Fruit fly (Drosophila melanogaster) whole organism, embryonic: ENCODE measurements around the gene Gk2.

ENCODE experiments used
- B-H1 ChIP-seq: fragments of 200-800 bp; sonication (Bioruptor generic); IDR thresholded peaks from 3 replicates; pipeline ENCODE4 v1.3.6; 2022; ENCODE audit warnings: missing biosample characterization, missing genetic modification characterization
- CG1024 ChIP-seq: fragments of 200-800 bp; sonication (Bioruptor generic); IDR thresholded peaks from 2 replicates; pipeline ENCODE4 v1.3.6; 2022; ENCODE audit warnings: missing biosample characterization, missing genetic modification characterization
- CG11456 ChIP-seq: fragments of 200-800 bp; sonication (Bioruptor generic); IDR thresholded peaks from 3 replicates; pipeline ENCODE4 v1.3.6; 2022; ENCODE audit warnings: missing biosample characterization, missing genetic modification characterization
- CG11560 ChIP-seq: fragments of 200-800 bp; sonication (Bioruptor generic); IDR thresholded peaks from 3 replicates; pipeline ENCODE4 v1.3.6; 2022; ENCODE audit warnings: missing biosample characterization, missing genetic modification characterization
- CG1233 ChIP-seq: fragments of 200-800 bp; sonication (Bioruptor generic); optimal IDR thresholded peaks from 4 replicates; lab custom pipeline; 2018; ENCODE audit warnings: missing biosample characterization, mild to moderate bottlenecking, missing genetic modification characterization
- CG13296 ChIP-seq: fragments of 200-800 bp; sonication (Bioruptor generic); optimal IDR thresholded peaks from 3 replicates; lab custom pipeline; 2018; ENCODE audit warnings: missing biosample characterization, mild to moderate bottlenecking, missing genetic modification characterization
- CG13894 ChIP-seq: fragments of 200-800 bp; sonication (Bioruptor generic); optimal IDR thresholded peaks from 3 replicates; lab custom pipeline; 2018; ENCODE audit warnings: missing biosample characterization, mild to moderate bottlenecking, missing genetic modification characterization, moderate library complexity
- CG14441 ChIP-seq: fragments of 200-800 bp; sonication (Bioruptor generic); IDR thresholded peaks from 2 replicates; pipeline ENCODE4 v1.3.6; 2022; ENCODE audit warnings: missing biosample characterization, missing genetic modification characterization
- CG17361 ChIP-seq: fragments of 200-800 bp; sonication (Bioruptor generic); IDR thresholded peaks from 3 replicates; pipeline ENCODE4 v1.3.6; 2022; ENCODE audit warnings: missing biosample characterization, missing genetic modification characterization
- CG18262 ChIP-seq: fragments of 200-800 bp; optimal IDR thresholded peaks from 3 replicates; lab custom pipeline; 2019; ENCODE audit warnings: missing biosample characterization, mild to moderate bottlenecking, missing genetic modification characterization, moderate library complexity
- CG18619 ChIP-seq: fragments of 200-800 bp; sonication (Bioruptor generic); optimal IDR thresholded peaks from 3 replicates; lab custom pipeline; 2017; ENCODE audit warnings: missing biosample characterization, mild to moderate bottlenecking, missing genetic modification characterization
- CG30403 ChIP-seq: fragments of 200-800 bp; sonication (Bioruptor generic); optimal IDR thresholded peaks from 3 replicates; lab custom pipeline; 2016; ENCODE audit warnings: missing biosample characterization, missing genetic modification characterization
- CG30431 ChIP-seq: fragments of 200-800 bp; sonication (Bioruptor generic); optimal IDR thresholded peaks from 2 replicates; lab custom pipeline; 2017; ENCODE audit warnings: missing biosample characterization, missing genetic modification characterization
- CG31365 ChIP-seq: fragments of 200-800 bp; sonication (Bioruptor generic); optimal IDR thresholded peaks from 2 replicates; lab custom pipeline; 2018; ENCODE audit warnings: missing biosample characterization, mild to moderate bottlenecking, missing genetic modification characterization
- CG34422 ChIP-seq: fragments of 200-800 bp; sonication (Bioruptor generic); IDR thresholded peaks from 3 replicates; pipeline ENCODE4 v1.3.6; 2022; ENCODE audit warnings: missing biosample characterization, missing genetic modification characterization
- CG3726 ChIP-seq: fragments of 200-800 bp; sonication (Bioruptor generic); IDR thresholded peaks from 3 replicates; pipeline ENCODE4, ENCODE4 v1.3.6; 2022; ENCODE audit warnings: missing biosample characterization, missing genetic modification characterization
- CG3847 ChIP-seq: fragments of 200-800 bp; sonication (Bioruptor generic); IDR thresholded peaks from 2 replicates; pipeline ENCODE4 v1.3.6; 2022; ENCODE audit warnings: missing biosample characterization, missing genetic modification characterization
- CG4617 ChIP-seq: fragments of 200-800 bp; sonication (Bioruptor generic); optimal IDR thresholded peaks from 3 replicates; lab custom pipeline; 2016; ENCODE audit warnings: missing biosample characterization, missing genetic modification characterization, borderline replicate concordance
- CG4707 ChIP-seq: fragments of 200-800 bp; sonication (Bioruptor generic); optimal IDR thresholded peaks from 2 replicates; lab custom pipeline; 2018; ENCODE audit warnings: missing biosample characterization, mild to moderate bottlenecking, missing genetic modification characterization, moderate library complexity
- CG4820 ChIP-seq: fragments of 200-800 bp; sonication (Bioruptor generic); optimal IDR thresholded peaks from 3 replicates; lab custom pipeline; 2016; ENCODE audit warnings: missing biosample characterization, missing genetic modification characterization
- CG6689 ChIP-seq: fragments of 200-800 bp; sonication (Bioruptor generic); IDR thresholded peaks from 2 replicates; pipeline ENCODE4 v1.3.6; 2022; ENCODE audit warnings: missing biosample characterization, missing genetic modification characterization
- CG9727 ChIP-seq: fragments of 200-800 bp; sonication (Bioruptor generic); optimal IDR thresholded peaks from 3 replicates; lab custom pipeline; 2017; ENCODE audit warnings: missing biosample characterization, mild to moderate bottlenecking, missing genetic modification characterization
- Elba2 ChIP-seq: fragments of 200-800 bp; sonication (Bioruptor generic); optimal IDR thresholded peaks from 3 replicates; lab custom pipeline; 2016; ENCODE audit warnings: missing biosample characterization, missing genetic modification characterization
- HLH3B ChIP-seq: fragments of 200-800 bp; sonication (Bioruptor generic); IDR thresholded peaks from 2 replicates; pipeline ENCODE4 v1.3.6; 2022; ENCODE audit warnings: missing biosample characterization, missing genetic modification characterization
- HLH4C ChIP-seq: fragments of 200-800 bp; sonication (Bioruptor generic); IDR thresholded peaks from 3 replicates; pipeline ENCODE4 v1.3.6; 2022; ENCODE audit warnings: missing biosample characterization, missing genetic modification characterization; ENCODE audit not compliant: partially characterized antibody
- HLHmδ ChIP-seq: fragments of 200-800 bp; sonication (Bioruptor generic); optimal IDR thresholded peaks from 2 replicates; lab custom pipeline; 2018; ENCODE audit warnings: missing biosample characterization, mild to moderate bottlenecking, missing genetic modification characterization, moderate library complexity
- Lpt ChIP-seq: fragments of >200 bp; optimal IDR thresholded peaks from 2 replicates; lab custom pipeline; 2018; ENCODE audit warnings: missing biosample characterization, missing genetic modification characterization
- Mad ChIP-seq: fragments of 200-800 bp; sonication (Bioruptor generic); optimal IDR thresholded peaks from 2 replicates; lab custom pipeline; 2016; ENCODE audit warnings: missing biosample characterization, missing genetic modification characterization
- Myb ChIP-seq: fragments of 200-800 bp; sonication (Bioruptor generic); optimal IDR thresholded peaks from 2 replicates; lab custom pipeline; 2016; ENCODE audit warnings: missing biosample characterization, missing genetic modification characterization
- NfI ChIP-seq: fragments of 200-800 bp; sonication (Bioruptor generic); optimal IDR thresholded peaks from 3 replicates; lab custom pipeline; 2018; ENCODE audit warnings: missing biosample characterization, mild to moderate bottlenecking, missing genetic modification characterization, moderate library complexity
- Spps ChIP-seq: fragments of 200-800 bp; sonication (Bioruptor generic); optimal IDR thresholded peaks from 2 replicates; lab custom pipeline; 2018; ENCODE audit warnings: missing biosample characterization, mild to moderate bottlenecking, missing genetic modification characterization
- Stat92E ChIP-seq, 3 experiments: fragments of >200 bp in 2 of 3; fragments of 200-800 bp in 1 of 3; sonication (Bioruptor generic) in 1 of 3; optimal IDR thresholded peaks; 2 replicates each; lab custom pipeline; 2017 to 2019; ENCODE audit warnings: missing biosample characterization in 3 of 3, missing genetic modification characterization in 3 of 3, mild to moderate bottlenecking in 1 of 3, moderate library complexity in 1 of 3
- bbx ChIP-seq: fragments of 200-800 bp; sonication (Bioruptor generic); IDR thresholded peaks from 2 replicates; pipeline ENCODE4 v1.3.6; 2022; ENCODE audit warnings: missing biosample characterization, missing genetic modification characterization; ENCODE audit not compliant: partially characterized antibody
- br ChIP-seq: fragments of >200 bp; optimal IDR thresholded peaks from 2 replicates; lab custom pipeline; 2017
- da ChIP-seq: fragments of 200-800 bp; sonication (Bioruptor generic); optimal IDR thresholded peaks from 2 replicates; lab custom pipeline; 2016; ENCODE audit warnings: missing biosample characterization, missing genetic modification characterization
- eyg ChIP-seq: fragments of 200-800 bp; sonication (Bioruptor generic); optimal IDR thresholded peaks from 3 replicates; lab custom pipeline; 2016; ENCODE audit warnings: missing biosample characterization, missing genetic modification characterization
- fru ChIP-seq: fragments of >200 bp; optimal IDR thresholded peaks from 2 replicates; lab custom pipeline; 2017
- gce ChIP-seq: fragments of 200-800 bp; sonication (Bioruptor generic); IDR thresholded peaks from 3 replicates; pipeline ENCODE4 v1.3.6; 2022; ENCODE audit warnings: missing biosample characterization, missing genetic modification characterization
- ken ChIP-seq: fragments of 200-800 bp; sonication (Bioruptor generic); IDR thresholded peaks from 3 replicates; pipeline ENCODE4 v1.3.6; 2022; ENCODE audit warnings: missing biosample characterization, missing genetic modification characterization
- lbe ChIP-seq: fragments of 200-800 bp; sonication (Bioruptor generic); optimal IDR thresholded peaks from 2 replicates; lab custom pipeline; 2016; ENCODE audit warnings: missing biosample characterization, mild to moderate bottlenecking, missing genetic modification characterization
- lilli ChIP-seq: fragments of 200-800 bp; sonication (Bioruptor generic); optimal IDR thresholded peaks from 3 replicates; lab custom pipeline; 2016; ENCODE audit warnings: missing biosample characterization, missing genetic modification characterization
- lmd ChIP-seq: fragments of 200-800 bp; sonication (Bioruptor generic); IDR thresholded peaks from 2 replicates; pipeline ENCODE4 v1.3.6; 2022; ENCODE audit warnings: missing biosample characterization, missing genetic modification characterization
- nerfin-1 ChIP-seq: fragments of 200-800 bp; sonication (Bioruptor generic); optimal IDR thresholded peaks from 3 replicates; lab custom pipeline; 2019; ENCODE audit warnings: missing biosample characterization, mild to moderate bottlenecking, missing genetic modification characterization, moderate library complexity
- nom ChIP-seq: fragments of 200-800 bp; sonication (Bioruptor generic); optimal IDR thresholded peaks from 2 replicates; lab custom pipeline; 2017; ENCODE audit warnings: missing biosample characterization, missing genetic modification characterization, mild to moderate bottlenecking, moderate library complexity, missing genetic modification reagents
- pb ChIP-seq: fragments of 200-800 bp; sonication (Bioruptor generic); optimal IDR thresholded peaks from 3 replicates; lab custom pipeline; 2016; ENCODE audit warnings: missing biosample characterization, missing genetic modification characterization
- pita ChIP-seq: fragments of 200-800 bp; sonication (Bioruptor generic); optimal IDR thresholded peaks from 2 replicates; lab custom pipeline; 2017; ENCODE audit warnings: missing biosample characterization, mild to moderate bottlenecking, missing genetic modification characterization
- pnt ChIP-seq: fragments of 200-800 bp; sonication (Bioruptor generic); optimal IDR thresholded peaks from 3 replicates; lab custom pipeline; 2016; ENCODE audit warnings: missing biosample characterization, missing genetic modification characterization
- psq ChIP-seq: fragments of 200-800 bp; sonication (Bioruptor generic); optimal IDR thresholded peaks from 2 replicates; lab custom pipeline; 2017; ENCODE audit warnings: missing biosample characterization, missing genetic modification characterization
- sd ChIP-seq: fragments of 200-800 bp; sonication (Bioruptor generic); optimal IDR thresholded peaks from 3 replicates; lab custom pipeline; 2018; ENCODE audit warnings: missing biosample characterization, mild to moderate bottlenecking, missing genetic modification characterization, moderate library complexity
- sr ChIP-seq: fragments of 200-800 bp; sonication (Bioruptor generic); IDR thresholded peaks from 3 replicates; pipeline ENCODE4 v1.3.6; 2022; ENCODE audit warnings: missing biosample characterization, missing genetic modification characterization
- zfh2 ChIP-seq: fragments of 200-800 bp; sonication (Bioruptor generic); optimal IDR thresholded peaks from 2 replicates; lab custom pipeline; 2016; ENCODE audit warnings: missing biosample characterization, missing genetic modification characterization

The Gk2 gene

dm6 chr3L:1690727-1691413, 47.3 kb upstream of the Gk2 start (continued):
- TF ChIP-seq CG30403, result peak; percentile 10
- TF ChIP-seq psq (GFP tag; lab: Kevin White, UChicago), result no peak
- no peak for TF ChIP-seq CG11456 (GFP tag; lab: Robert Waterston, UW)
- TF ChIP-seq nerfin-1, result peak; percentile 14
- TF ChIP-seq CG3847 (GFP tag; lab: Robert Waterston, UW), result 0 out of 2 replicates have a peak, but pooled peaks have one; percentile 1
- no peak for TF ChIP-seq ken (GFP tag; lab: Robert Waterston, UW)
- TF ChIP-seq Elba2 (GFP tag; lab: Kevin White, UChicago), result no peak
- TF ChIP-seq pb, result no peak
- TF ChIP-seq CG9727, result peak; percentile 29
- TF ChIP-seq CG17361, result peak; percentile 42; the same call in 1 of the 3 replicates
- TF ChIP-seq zfh2 (GFP tag; lab: Kevin White, UChicago), result no peak
- TF ChIP-seq CG18619 (GFP tag; lab: Kevin White, UChicago), result peak; percentile 5
- peak; percentile 60 for TF ChIP-seq CG18262 (tag; lab: Kevin White, UChicago)
- no peak for TF ChIP-seq lbe (GFP tag; lab: Kevin White, UChicago)
- no peak for TF ChIP-seq bbx (GFP tag; lab: Robert Waterston, UW)
- peak; percentile 30; the same call in 1 of the 2 replicates for TF ChIP-seq lmd (GFP tag; lab: Robert Waterston, UW)
- peak; percentile 50 for TF ChIP-seq CG4820 (GFP tag; lab: Kevin White, UChicago)
- no peak; the same call in 2 of the 3 replicates for TF ChIP-seq B-H1 (GFP tag; lab: Robert Waterston, UW)
- TF ChIP-seq nom, result peak; percentile 80
- TF ChIP-seq CG4617 (GFP tag; lab: Kevin White, UChicago), result no peak
- no peak for TF ChIP-seq sd (tag; lab: Kevin White, UChicago)
- TF ChIP-seq CG14441 (GFP tag; lab: Robert Waterston, UW), result no peak
- TF ChIP-seq NfI (GFP tag; lab: Kevin White, UChicago), result no peak
- TF ChIP-seq HLH3B, result peak; percentile 18; the same call in 1 of the 2 replicates
- peak; percentile 30; the same call in 1 of the 2 replicates for TF ChIP-seq CG6689 (GFP tag; lab: Robert Waterston, UW)
- peak; percentile 73 for TF ChIP-seq HLHmδ (GFP tag; lab: Kevin White, UChicago)
- TF ChIP-seq br (lab: Kevin White, UChicago), result no peak
- TF ChIP-seq pnt (GFP tag; lab: Kevin White, UChicago), result peak; percentile 7
- TF ChIP-seq CG13296 (GFP tag; lab: Kevin White, UChicago), result no peak
- TF ChIP-seq CG11560 (tag; lab: Robert Waterston, UW), result no peak
- no peak for TF ChIP-seq CG13894 (tag; lab: Kevin White, UChicago)
- TF ChIP-seq Spps (tag; lab: Kevin White, UChicago), result peak; percentile 19
- TF ChIP-seq Mad (GFP tag; lab: Kevin White, UChicago), result no peak
- TF ChIP-seq sr, result no peak
- TF ChIP-seq Stat92E (GFP tag; optimal IDR thresholded peaks at IDR 0.05; lab: Kevin White, UChicago), result no peak
- TF ChIP-seq HLH4C, result no peak
- no peak for TF ChIP-seq pita (GFP tag; lab: Kevin White, UChicago)
- no peak for TF ChIP-seq CG3726 (GFP tag; lab: Robert Waterston, UW)
- no peak; the same call in 1 of the 2 replicates for TF ChIP-seq CG1024 (GFP tag; lab: Robert Waterston, UW)
- 0 out of 3 replicates have a peak, but pooled peaks have one; percentile 22 for TF ChIP-seq CG34422 (GFP tag; lab: Robert Waterston, UW)
- TF ChIP-seq CG1233 (GFP tag; lab: Kevin White, UChicago), result no peak
- TF ChIP-seq Myb (GFP tag; lab: Kevin White, UChicago), result no peak
- TF ChIP-seq gce (GFP tag; lab: Robert Waterston, UW), result no peak; the same call in 2 of the 3 replicates
- no peak for TF ChIP-seq da
- peak; percentile 15 for TF ChIP-seq CG31365 (tag; lab: Kevin White, UChicago)
- peak; percentile 1 for TF ChIP-seq lilli (GFP tag; lab: Kevin White, UChicago)
- no peak for TF ChIP-seq fru (lab: Kevin White, UChicago)
- no peak for TF ChIP-seq eyg
- TF ChIP-seq CG4707, result peak; percentile 34
- no peak for TF ChIP-seq CG30431 (GFP tag; lab: Kevin White, UChicago)
- no peak for TF ChIP-seq Lpt
